Worm (Caenorhabditis elegans) whole organism, L4 larva: Measurements from ENCODE around the gene C04H5.7.

Source experiments
- F37D6.2 ChIP-seq: sonication (generic microtip); optimal IDR thresholded peaks from 2 replicates; lab custom pipeline; 2016; ENCODE audit warnings: mild to moderate bottlenecking, missing genetic modification characterization, missing compliant biosample characterization
- F49E8.2 ChIP-seq: sonication (generic microtip); optimal IDR thresholded peaks from 2 replicates; lab custom pipeline; 2016; ENCODE audit warnings: missing compliant biosample characterization, mild to moderate bottlenecking, missing genetic modification characterization, borderline replicate concordance
- R02D3.7 ChIP-seq: fragments of 150-350 bp; sonication (generic microtip); optimal IDR thresholded peaks from 3 replicates; lab custom pipeline; 2014; ENCODE audit warnings: missing biosample characterization, missing genetic modification characterization
- T20F7.1 ChIP-seq: fragments of 200-800 bp; sonication (Bioruptor generic); optimal IDR thresholded peaks from 2 replicates; lab custom pipeline; 2018; ENCODE audit warnings: mild to moderate bottlenecking, missing genetic modification characterization, missing compliant biosample characterization
- Y5F2A.4 ChIP-seq: fragments of 200-800 bp; sonication (Bioruptor generic); optimal IDR thresholded peaks from 2 replicates; lab custom pipeline; 2018; ENCODE audit warnings: mild to moderate bottlenecking, missing genetic modification characterization, missing compliant biosample characterization
- Y75B8A.6 ChIP-seq: fragments of 200-800 bp; sonication (Bioruptor generic); IDR thresholded peaks from 2 replicates; pipeline ENCODE4 v1.3.6; 2022; ENCODE audit warnings: missing genetic modification reagents, missing genetic modification characterization, missing compliant biosample characterization
- aha-1 ChIP-seq: fragments of 150-350 bp; peaks from one replicate; lab custom pipeline; 2014; ENCODE audit warnings: missing biosample characterization, missing genetic modification characterization
- aly-2 ChIP-seq: sonication (generic microtip); optimal IDR thresholded peaks from 2 replicates; lab custom pipeline; 2018; ENCODE audit warnings: missing biosample characterization, missing genetic modification characterization
- arid-1 ChIP-seq: fragments of 200-800 bp; sonication (Bioruptor generic); conservative IDR thresholded peaks from 2 replicates; pipeline ENCODE4 v1.3.6; 2022; ENCODE audit warnings: missing genetic modification reagents, missing genetic modification characterization, missing compliant biosample characterization
- attf-4 ChIP-seq: sonication (generic microtip); optimal IDR thresholded peaks from 3 replicates; lab custom pipeline; 2017; ENCODE audit warnings: missing biosample characterization, missing genetic modification characterization
- ceh-28 ChIP-seq: fragments of 150-350 bp; optimal IDR thresholded peaks from 2 replicates; lab custom pipeline; 2014; ENCODE audit warnings: missing biosample characterization, missing genetic modification reagents, missing genetic modification characterization
- ctbp-1 ChIP-seq: fragments of 200-800 bp; sonication (Bioruptor generic); IDR thresholded peaks from 2 replicates; pipeline ENCODE4 v1.3.6; 2022; ENCODE audit warnings: missing genetic modification reagents, missing genetic modification characterization, missing compliant biosample characterization
- daf-12 ChIP-seq: fragments of 150-350 bp; optimal IDR thresholded peaks from 2 replicates; lab custom pipeline; 2014; ENCODE audit warnings: missing biosample characterization, missing genetic modification reagents, missing genetic modification characterization
- daf-16 ChIP-seq, 3 experiments: sonication (generic microtip); optimal IDR thresholded peaks; 2 replicates each; lab custom pipeline; 2016 to 2017; ENCODE audit warnings: missing genetic modification characterization in 3 of 3, missing genetic modification reagents in 3 of 3, mild to moderate bottlenecking in 2 of 3, missing compliant biosample characterization in 2 of 3, missing biosample characterization in 1 of 3, moderate library complexity in 1 of 3
- daf-19 ChIP-seq: fragments of 200-800 bp; sonication (Bioruptor generic); conservative IDR thresholded peaks from 2 replicates; pipeline ENCODE4 v1.3.6; 2022; ENCODE audit warnings: missing genetic modification characterization, missing compliant biosample characterization
- daf-8 ChIP-seq: fragments of 200-800 bp; sonication (Bioruptor generic); IDR thresholded peaks from 2 replicates; pipeline ENCODE4 v1.3.6; 2022; ENCODE audit warnings: missing genetic modification characterization, missing compliant biosample characterization
- dmd-6 ChIP-seq: fragments of 200-800 bp; sonication (Bioruptor generic); IDR thresholded peaks from 2 replicates; pipeline ENCODE4 v1.3.6; 2022; ENCODE audit warnings: missing genetic modification reagents, missing genetic modification characterization, missing compliant biosample characterization
- dmd-8 ChIP-seq: fragments of 200-800 bp; sonication (Bioruptor generic); IDR thresholded peaks from 2 replicates; pipeline ENCODE4 v1.3.6; 2022; ENCODE audit warnings: missing genetic modification characterization, missing compliant biosample characterization
- dmd-9 ChIP-seq: fragments of 200-800 bp; sonication (Bioruptor generic); IDR thresholded peaks from 2 replicates; pipeline ENCODE4 v1.3.6; 2022; ENCODE audit warnings: missing genetic modification reagents, missing genetic modification characterization, missing compliant biosample characterization
- dpl-1 ChIP-seq: fragments of 150-350 bp; optimal IDR thresholded peaks from 2 replicates; lab custom pipeline; 2014; ENCODE audit warnings: missing biosample characterization, missing genetic modification reagents, missing genetic modification characterization
- duxl-1 ChIP-seq: sonication (generic microtip); optimal IDR thresholded peaks from 2 replicates; lab custom pipeline; 2016; ENCODE audit warnings: mild to moderate bottlenecking, missing genetic modification characterization, moderate library complexity, missing compliant biosample characterization; ENCODE audit not compliant: poor library complexity
- egl-27 ChIP-seq: sonication (generic microtip); optimal IDR thresholded peaks from 3 replicates; lab custom pipeline; 2017; ENCODE audit warnings: missing biosample characterization, missing genetic modification reagents, missing genetic modification characterization
- egl-43 ChIP-seq: fragments of 200-800 bp; sonication (Bioruptor generic); IDR thresholded peaks from 2 replicates; pipeline ENCODE4 v1.3.6; 2022; ENCODE audit warnings: missing genetic modification reagents, missing genetic modification characterization, missing compliant biosample characterization
- fos-1 ChIP-seq: fragments of 150-350 bp; optimal IDR thresholded peaks from 2 replicates; lab custom pipeline; 2014; ENCODE audit warnings: missing biosample characterization, missing genetic modification characterization
- hif-1 ChIP-seq, 2 experiments: sonication (generic microtip); optimal IDR thresholded peaks; 2 replicates each; lab custom pipeline; 2016 to 2017; ENCODE audit warnings: missing compliant biosample characterization in 2 of 2, missing genetic modification characterization in 2 of 2, missing genetic modification reagents in 2 of 2, missing genotype in 2 of 2, mild to moderate bottlenecking in 1 of 2
- hlh-11 ChIP-seq: fragments of 200-800 bp; sonication (Bioruptor generic); optimal IDR thresholded peaks from 2 replicates; lab custom pipeline; 2018; ENCODE audit warnings: mild to moderate bottlenecking, missing genetic modification characterization, missing compliant biosample characterization
- hmg-1.1 ChIP-seq: fragments of 200-800 bp; sonication (Bioruptor generic); IDR thresholded peaks from 2 replicates; pipeline ENCODE4 v1.3.6; 2022; ENCODE audit warnings: missing genetic modification reagents, missing genetic modification characterization, missing compliant biosample characterization
- jun-1 ChIP-seq: fragments of 150-350 bp; optimal IDR thresholded peaks from 2 replicates; lab custom pipeline; 2014; ENCODE audit warnings: missing biosample characterization, missing genetic modification reagents, missing genetic modification characterization
- lin-1 ChIP-seq: fragments of 200-800 bp; sonication (Bioruptor generic); IDR thresholded peaks from 2 replicates; pipeline ENCODE4 v1.3.6; 2022; ENCODE audit warnings: missing genetic modification reagents, missing genetic modification characterization, missing compliant biosample characterization
- lin-13 ChIP-seq: fragments of 150-350 bp; optimal IDR thresholded peaks from 2 replicates; lab custom pipeline; 2014; ENCODE audit warnings: missing biosample characterization, missing genetic modification reagents, missing genetic modification characterization
- lin-38 ChIP-seq: fragments of 200-800 bp; sonication (Bioruptor generic); IDR thresholded peaks from 2 replicates; pipeline ENCODE4 v1.3.6; 2022; ENCODE audit warnings: missing genetic modification reagents, missing genetic modification characterization, missing compliant biosample characterization
- lir-3 ChIP-seq: sonication (generic microtip); optimal IDR thresholded peaks from 2 replicates; lab custom pipeline; 2016; ENCODE audit warnings: mild to moderate bottlenecking, missing genetic modification characterization, missing compliant biosample characterization
- lsy-2 ChIP-seq, 2 experiments: fragments of 150-350 bp in 1 of 2; sonication (generic microtip) in 1 of 2; optimal IDR thresholded peaks; 2 replicates each; lab custom pipeline; 2014 to 2017; ENCODE audit warnings: missing biosample characterization in 2 of 2, missing genetic modification characterization in 2 of 2
- mdl-1 ChIP-seq, 2 experiments: fragments of 150-350 bp in 1 of 2; sonication (generic microtip) in 1 of 2; optimal IDR thresholded peaks; 2 replicates each; lab custom pipeline; 2014 to 2017; ENCODE audit warnings: missing biosample characterization in 2 of 2, missing genetic modification characterization in 2 of 2
- mep-1 ChIP-seq: fragments of 150-350 bp; sonication (generic microtip); optimal IDR thresholded peaks from 3 replicates; lab custom pipeline; 2014; ENCODE audit warnings: missing biosample characterization, missing genetic modification characterization
- nhr-111 ChIP-seq: fragments of 200-800 bp; sonication (Bioruptor generic); optimal IDR thresholded peaks from 2 replicates; lab custom pipeline; 2018; ENCODE audit warnings: mild to moderate bottlenecking, missing genetic modification characterization, missing compliant biosample characterization
- nhr-25 ChIP-seq: sonication (generic microtip); optimal IDR thresholded peaks from 2 replicates; lab custom pipeline; 2017; ENCODE audit warnings: missing genetic modification characterization, mild to moderate bottlenecking, missing compliant biosample characterization, antibody characterized with exemption, moderate library complexity, borderline replicate concordance; ENCODE audit not compliant: insufficient read depth
- nhr-41 ChIP-seq: fragments of 200-800 bp; sonication (Bioruptor generic); IDR thresholded peaks from 2 replicates; pipeline ENCODE4 v1.3.6; 2022; ENCODE audit warnings: missing genetic modification reagents, missing genetic modification characterization, missing compliant biosample characterization
- nhr-42 ChIP-seq: fragments of 200-800 bp; sonication (Bioruptor generic); IDR thresholded peaks from 2 replicates; pipeline ENCODE4 v1.3.6; 2022; ENCODE audit warnings: missing genetic modification characterization, missing compliant biosample characterization
- nhr-48 ChIP-seq: sonication (generic microtip); optimal IDR thresholded peaks from 2 replicates; lab custom pipeline; 2016; ENCODE audit warnings: mild to moderate bottlenecking, missing genetic modification characterization, missing compliant biosample characterization
- nhr-76 ChIP-seq: fragments of 150-350 bp; optimal IDR thresholded peaks from 2 replicates; lab custom pipeline; 2014; ENCODE audit warnings: missing biosample characterization, missing genetic modification characterization
- nhr-77 ChIP-seq: fragments of 150-350 bp; optimal IDR thresholded peaks from 2 replicates; lab custom pipeline; 2014; ENCODE audit warnings: missing biosample characterization, missing genetic modification characterization
- pqm-1 ChIP-seq: sonication (generic microtip); optimal IDR thresholded peaks from 2 replicates; lab custom pipeline; 2017; ENCODE audit warnings: missing biosample characterization, missing genetic modification characterization
- rbr-2 ChIP-seq: sonication (generic microtip); optimal IDR thresholded peaks from 2 replicates; lab custom pipeline; 2016; ENCODE audit warnings: missing genotype, missing genetic modification characterization, missing compliant biosample characterization
- spr-3 ChIP-seq: fragments of 200-800 bp; sonication (Bioruptor generic); optimal IDR thresholded peaks from 2 replicates; lab custom pipeline; 2018; ENCODE audit warnings: mild to moderate bottlenecking, missing genetic modification characterization, missing compliant biosample characterization
- tra-1 ChIP-seq: fragments of 200-800 bp; sonication (Bioruptor generic); IDR thresholded peaks from 2 replicates; pipeline ENCODE4 v1.3.6; 2022; ENCODE audit warnings: missing genetic modification reagents, missing genetic modification characterization, missing compliant biosample characterization
- unc-130 ChIP-seq: sonication (generic microtip); optimal IDR thresholded peaks from 2 replicates; lab custom pipeline; 2016; ENCODE audit warnings: missing genetic modification reagents, missing genetic modification characterization, missing compliant biosample characterization
- vab-7 ChIP-seq: fragments of 200-800 bp; sonication (Bioruptor generic); IDR thresholded peaks from 2 replicates; pipeline ENCODE4 v1.3.6; 2022; ENCODE audit warnings: missing genetic modification reagents, missing genetic modification characterization, missing compliant biosample characterization
- zfp-3 ChIP-seq: fragments of 200-800 bp; sonication (Bioruptor generic); conservative IDR thresholded peaks from 2 replicates; pipeline ENCODE4 v1.3.6; 2022; ENCODE audit warnings: missing genetic modification reagents, missing genetic modification characterization, missing compliant biosample characterization
- ztf-7 ChIP-seq: fragments of 150-350 bp; optimal IDR thresholded peaks from 2 replicates; lab custom pipeline; 2014; ENCODE audit warnings: missing biosample characterization, missing genetic modification characterization

The C04H5.7 gene

ce11 chrII:14496809-14497208 lies 40.9 kb upstream of the C04H5.7 start (continued):
- peak; percentile 76 for TF ChIP-seq Y5F2A.4 (GFP tag; lab: Kevin White, UChicago)
- TF ChIP-seq aly-2 = no peak
- TF ChIP-seq daf-19 (GFP tag; lab: Robert Waterston, UW) = peak; percentile 95
- no peak for TF ChIP-seq nhr-76
- TF ChIP-seq mdl-1 (tag; optimal IDR thresholded peaks at IDR 0.05; lab: Kevin White, UChicago) = peak in 1 of 2 experiments; percentile 48
- TF ChIP-seq nhr-48 (tag; lab: Kevin White, UChicago) = peak; percentile 87
- TF ChIP-seq egl-27 = no peak
- TF ChIP-seq daf-16 (GFP tag; optimal IDR thresholded peaks at IDR 0.05; lab: Kevin White, UChicago) = peak; percentile 60 to 92
- TF ChIP-seq daf-16 (tag; optimal IDR thresholded peaks at IDR 0.05; lab: Kevin White, UChicago) = peak; percentile 77
- TF ChIP-seq unc-130 (GFP tag; lab: Kevin White, UChicago) = peak; percentile 92
- peak; percentile 74 for TF ChIP-seq F37D6.2 (tag; lab: Kevin White, UChicago)
- TF ChIP-seq rbr-2 (tag; lab: Kevin White, UChicago) = peak; percentile 77
- TF ChIP-seq daf-12 (tag; lab: Kevin White, UChicago) = no peak
- TF ChIP-seq tra-1 = peak; percentile 90
- peak; percentile 46 for TF ChIP-seq lin-13 (GFP tag; lab: Kevin White, UChicago)
- TF ChIP-seq duxl-1 = peak; percentile 86
- TF ChIP-seq pqm-1 (tag; lab: Kevin White, UChicago) = peak; percentile 32
- peak; percentile 83 for TF ChIP-seq mep-1 (tag; lab: Kevin White, UChicago)
- TF ChIP-seq spr-3 (GFP tag; lab: Kevin White, UChicago) = peak; percentile 83
- TF ChIP-seq dmd-6 (GFP tag; lab: Robert Waterston, UW) = peak; percentile 70
- TF ChIP-seq aha-1 = peak; percentile 99
- peak; percentile 97 for TF ChIP-seq egl-43 (GFP tag; lab: Robert Waterston, UW)
- peak; percentile 80 for TF ChIP-seq nhr-25
- TF ChIP-seq ztf-7 = peak; percentile 61
- TF ChIP-seq T20F7.1 = peak; percentile 74
- TF ChIP-seq attf-4 (tag; lab: Kevin White, UChicago) = peak; percentile 41
- peak; percentile 88 for TF ChIP-seq lir-3
- peak; percentile 80 for TF ChIP-seq hlh-11 (tag; lab: Kevin White, UChicago)
- peak; percentile 91 for TF ChIP-seq vab-7 (GFP tag; lab: Robert Waterston, UW)
- peak; percentile 86 for TF ChIP-seq zfp-3 (GFP tag; lab: Robert Waterston, UW)
- peak; percentile 87 for TF ChIP-seq arid-1
- peak; percentile 76 for TF ChIP-seq ctbp-1 (GFP tag; lab: Robert Waterston, UW)
- TF ChIP-seq nhr-111 (GFP tag; lab: Kevin White, UChicago) = peak; percentile 83
- no peak for TF ChIP-seq ceh-28 (tag; lab: Kevin White, UChicago)
- peak; percentile 85 for TF ChIP-seq lin-38 (GFP tag; lab: Robert Waterston, UW)
- TF ChIP-seq jun-1 = no peak
- TF ChIP-seq dmd-8 (GFP tag; lab: Robert Waterston, UW) = peak; percentile 98
- peak; percentile 78 for TF ChIP-seq F49E8.2 (tag; lab: Kevin White, UChicago)
- peak; percentile 96 for TF ChIP-seq nhr-77 (tag; lab: Kevin White, UChicago)
- TF ChIP-seq daf-8 (GFP tag; lab: Robert Waterston, UW) = 0 out of 2 replicates have a peak, but pooled peaks have one; percentile 58
- TF ChIP-seq nhr-42 (GFP tag; lab: Robert Waterston, UW) = peak; percentile 95
- peak; percentile 86 for TF ChIP-seq hmg-1.1 (GFP tag; lab: Robert Waterston, UW)
- TF ChIP-seq hif-1 (tag; optimal IDR thresholded peaks at IDR 0.05; lab: Kevin White, UChicago) = peak; percentile 89 to 95
- TF ChIP-seq R02D3.7 = peak; percentile 7
- no peak for TF ChIP-seq fos-1 (tag; lab: Kevin White, UChicago)
- TF ChIP-seq dmd-9 = peak; percentile 76
- TF ChIP-seq dpl-1 = peak; percentile 68
- TF ChIP-seq nhr-41 = peak; percentile 87
- TF ChIP-seq lin-1 (GFP tag; lab: Robert Waterston, UW) = peak; percentile 87
- peak; percentile 44; the same call in 1 of the 2 replicates for TF ChIP-seq Y75B8A.6 (GFP tag; lab: Robert Waterston, UW)
- TF ChIP-seq lsy-2 (tag; optimal IDR thresholded peaks at IDR 0.05; lab: Kevin White, UChicago) = peak; percentile 39 to 84
